Worm (Caenorhabditis elegans): ENCODE measurements around the gene phat-5.

The phat-5 gene

DNA sequence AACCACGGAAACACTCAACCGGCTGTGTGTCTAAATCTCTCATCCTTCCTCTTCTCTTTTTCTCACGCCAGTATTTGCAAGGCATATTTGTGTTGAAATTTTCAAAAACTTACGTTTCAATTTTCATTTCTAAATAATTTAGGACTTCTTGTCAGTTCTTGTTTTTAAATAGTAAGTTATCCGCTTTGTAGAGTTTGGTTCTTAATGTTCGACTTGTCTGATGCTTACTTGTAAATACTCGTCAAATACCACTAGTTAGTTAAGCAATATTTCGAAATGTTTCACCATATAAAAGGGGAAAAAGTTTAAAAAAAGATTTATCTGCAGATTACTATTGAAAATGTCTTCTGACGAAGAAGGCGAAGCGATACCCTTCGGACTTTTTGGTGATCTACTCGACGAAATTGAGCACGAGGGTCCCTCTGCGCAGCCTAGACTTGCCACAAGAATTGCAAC is 42.2 kb upstream of the phat-5 start, which contains the start of gene Y45G5AM.3:
Y45G5AM.3 (plus strand) TSS at position 51 of the 456 bp plus-strand sequence.
- no peak for TF ChIP-seq lir-3 (tag; optimal IDR thresholded peaks at IDR 0.05; ENCODE audit: poor library complexity)
- TF ChIP-seq isw-1 (GFP tag; IDR thresholded peaks at IDR 0.05): no peak
- TF ChIP-seq unc-98 (GFP tag; IDR thresholded peaks at IDR 0.05): no peak
- TF ChIP-seq mdl-1 (tag; optimal IDR thresholded peaks at IDR 0.05): no peak
- no peak for TF ChIP-seq dpl-1 (GFP tag; optimal IDR thresholded peaks at IDR 0.05)
- TF ChIP-seq lsy-2 (tag; optimal IDR thresholded peaks at IDR 0.05): peak in 1 of 2 experiments; percentile 6
- no peak for TF ChIP-seq lin-35 (GFP tag; optimal IDR thresholded peaks at IDR 0.05)
- TF ChIP-seq irx-1 (tag; optimal IDR thresholded peaks at IDR 0.05): peak; percentile 13
- TF ChIP-seq elt-2 (tag; optimal IDR thresholded peaks at IDR 0.05): no peak
- TF ChIP-seq sptf-1 (tag; optimal IDR thresholded peaks at IDR 0.05): no peak
- TF ChIP-seq fkh-8 (tag; optimal IDR thresholded peaks at IDR 0.05): no peak
- no peak for TF ChIP-seq alr-1 (tag; optimal IDR thresholded peaks at IDR 0.05; ENCODE audit: borderline replicate concordance)
- peak; percentile 21 for TF ChIP-seq lin-14 (GFP tag; optimal IDR thresholded peaks at IDR 0.05)
- no peak for TF ChIP-seq nhr-85 (tag)
- TF ChIP-seq C34B4.2 (tag; optimal IDR thresholded peaks at IDR 0.05): no peak
- no peak for TF ChIP-seq nhr-237 (tag; optimal IDR thresholded peaks at IDR 0.05)
- TF ChIP-seq tlp-1 (tag; optimal IDR thresholded peaks at IDR 0.05): no peak

DNA sequence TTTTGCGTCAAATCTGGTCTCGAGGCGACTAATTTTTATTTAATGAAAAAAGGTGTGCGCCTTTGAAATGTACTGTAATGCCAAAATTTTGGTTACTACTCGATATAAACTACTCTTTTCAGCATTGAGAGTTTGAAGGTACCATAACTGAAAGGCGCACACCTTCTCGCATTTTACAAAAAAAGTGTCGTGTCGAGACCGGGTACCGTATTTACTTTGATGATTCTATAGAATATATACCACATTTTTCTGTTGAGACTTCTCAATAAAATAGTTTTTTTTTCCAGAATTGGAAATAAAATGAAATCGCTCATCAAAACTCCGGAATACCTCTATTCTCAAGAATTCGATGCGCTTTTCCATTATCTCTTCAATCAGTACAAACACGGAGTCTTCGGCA is 40.6 kb upstream of the phat-5 start, which contains the start of gene Y45G5AM.4:
Y45G5AM.4 (plus strand) TSS at position 301 of the 400 bp plus-strand sequence.
- no peak for TF ChIP-seq sptf-1 (tag; optimal IDR thresholded peaks at IDR 0.05)
- no peak for TF ChIP-seq ets-5 (GFP tag; IDR thresholded peaks at IDR 0.05)
- TF ChIP-seq lin-13 (GFP tag; optimal IDR thresholded peaks at IDR 0.05): no peak
- no peak for TF ChIP-seq nhr-11 (tag; optimal IDR thresholded peaks at IDR 0.05)
- no peak for TF ChIP-seq unc-98 (GFP tag; IDR thresholded peaks at IDR 0.05)
- TF ChIP-seq mab-9 (GFP tag; IDR thresholded peaks at IDR 0.05): no peak
- TF ChIP-seq nhr-85 (tag): no peak
- no peak for TF ChIP-seq ama-1 (optimal IDR thresholded peaks at IDR 0.05)
- no peak for TF ChIP-seq hlh-4 (tag; optimal IDR thresholded peaks at IDR 0.05)
- TF ChIP-seq efl-3 (GFP tag; optimal IDR thresholded peaks at IDR 0.05): no peak
- no peak for TF ChIP-seq nhr-19 (GFP tag; conservative IDR thresholded peaks at IDR 0.05)
- TF ChIP-seq ceh-88 (GFP tag; IDR thresholded peaks at IDR 0.05): no peak
- no peak for TF ChIP-seq hlh-17 (GFP tag; optimal IDR thresholded peaks at IDR 0.05; ENCODE audit: borderline replicate concordance)
- TF ChIP-seq lin-15B (tag; optimal IDR thresholded peaks at IDR 0.05): no peak
- no peak for TF ChIP-seq ceh-8 (GFP tag; optimal IDR thresholded peaks at IDR 0.05)
- no peak for TF ChIP-seq blmp-1 (tag; optimal IDR thresholded peaks at IDR 0.05)
- no peak for TF ChIP-seq ces-1 (GFP tag; optimal IDR thresholded peaks at IDR 0.05)

DNA sequence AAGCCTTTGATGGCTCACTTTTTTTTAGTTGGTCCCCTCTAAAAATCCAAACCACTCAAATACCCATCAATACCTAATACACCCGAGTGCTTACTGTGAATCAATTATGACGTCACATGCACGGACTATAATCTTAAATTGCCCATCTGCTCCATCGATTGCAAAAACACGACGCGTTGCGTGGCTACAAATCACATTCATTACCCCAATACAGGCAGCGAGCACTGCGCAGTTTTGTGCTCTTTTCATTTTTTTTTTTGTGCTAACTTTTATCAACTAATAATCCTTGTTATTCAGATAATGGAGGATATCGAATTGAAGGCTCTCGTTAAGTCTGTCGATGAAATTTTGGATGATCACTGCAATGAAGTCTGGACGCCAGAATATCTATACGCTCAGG is 37.8 kb upstream of the phat-5 start, which contains the start of gene Y45G5AM.5:
Y45G5AM.5 (plus strand) TSS at position 301 of the 400 bp plus-strand sequence.
- TF ChIP-seq alr-1 (tag; optimal IDR thresholded peaks at IDR 0.05; ENCODE audit: borderline replicate concordance) (no peak), sup-37 (GFP tag; optimal IDR thresholded peaks at IDR 0.05) (no peak), xbp-1 (tag; optimal IDR thresholded peaks at IDR 0.05) (no peak), lin-13 (GFP tag; optimal IDR thresholded peaks at IDR 0.05) (no peak), egl-13 (tag; optimal IDR thresholded peaks at IDR 0.05) (no peak), elt-3 (tag; optimal IDR thresholded peaks at IDR 0.05) (no peak), egl-27 (tag; optimal IDR thresholded peaks at IDR 0.05) (no peak), nhr-84 (tag; optimal IDR thresholded peaks at IDR 0.05) (no peak), Y116A8C.19 (tag; optimal IDR thresholded peaks at IDR 0.05; ENCODE audit: borderline replicate concordance) (no peak), vab-15 (tag; optimal IDR thresholded peaks at IDR 0.05) (no peak), tlp-1 (tag; optimal IDR thresholded peaks at IDR 0.05) (no peak), ceh-63 (GFP tag; optimal IDR thresholded peaks at IDR 0.05) (no peak), sptf-1 (tag; optimal IDR thresholded peaks at IDR 0.05) (no peak), pqm-1 (tag; optimal IDR thresholded peaks at IDR 0.05) (no peak), snpc-4 (tag; optimal IDR thresholded peaks at IDR 0.05) (no peak), nhr-77 (tag; optimal IDR thresholded peaks at IDR 0.05) (no peak), unc-62 (GFP tag; optimal IDR thresholded peaks at IDR 0.05) (no peak), nhr-76 (tag; optimal IDR thresholded peaks at IDR 0.05) (no peak), nhr-90 (tag; optimal IDR thresholded peaks at IDR 0.05; ENCODE audit: poor library complexity) (no peak)
